Fruit fly (Drosophila melanogaster) whole organism, adult: ENCODE results near the gene CG2004.

ENCODE experiments used
- CG12768 ChIP-seq: fragments of 200-800 bp; sonication (Bioruptor generic); optimal IDR thresholded peaks from 2 replicates; lab custom pipeline; 2017; ENCODE audit warnings: missing biosample characterization, missing genetic modification characterization, mild to moderate bottlenecking, moderate library complexity, missing genetic modification reagents
- CG5204 ChIP-seq: fragments of 200-800 bp; sonication (Bioruptor generic); optimal IDR thresholded peaks from 2 replicates; lab custom pipeline; 2016; ENCODE audit warnings: missing biosample characterization, missing genetic modification characterization
- Clk ChIP-seq: fragments of 200-800 bp; sonication (Bioruptor generic); optimal IDR thresholded peaks from 2 replicates; lab custom pipeline; 2017; ENCODE audit warnings: missing biosample characterization, missing genetic modification characterization
- Crg-1 ChIP-seq: fragments of 200-800 bp; sonication (Bioruptor generic); optimal IDR thresholded peaks from 2 replicates; lab custom pipeline; 2016; ENCODE audit warnings: missing biosample characterization, missing genetic modification characterization
- Mnt ChIP-seq: fragments of 200-800 bp; sonication (Bioruptor generic); optimal IDR thresholded peaks from 2 replicates; lab custom pipeline; 2016; ENCODE audit warnings: missing biosample characterization, mild to moderate bottlenecking, missing genetic modification characterization
- bab1 ChIP-seq: fragments of 200-800 bp; sonication (Bioruptor generic); optimal IDR thresholded peaks from 3 replicates; lab custom pipeline; 2019; ENCODE audit warnings: missing biosample characterization, mild to moderate bottlenecking, missing genetic modification characterization, moderate library complexity
- cic ChIP-seq: fragments of 200-800 bp; sonication (Bioruptor generic); optimal IDR thresholded peaks from 2 replicates; lab custom pipeline; 2017; ENCODE audit warnings: missing biosample characterization, mild to moderate bottlenecking, missing genetic modification characterization, moderate library complexity
- kay ChIP-seq: fragments of 200-800 bp; sonication (Bioruptor generic); peaks from one replicate; lab custom pipeline; 2016; ENCODE audit warnings: missing biosample characterization, missing genetic modification characterization, borderline replicate concordance
- ovo ChIP-seq: fragments of 200-800 bp; sonication (Bioruptor generic); optimal IDR thresholded peaks from 2 replicates; lab custom pipeline; 2016; ENCODE audit warnings: missing biosample characterization, missing genetic modification characterization
- pad ChIP-seq: fragments of 200-800 bp; sonication (Bioruptor generic); optimal IDR thresholded peaks from 3 replicates; lab custom pipeline; 2017; ENCODE audit warnings: missing biosample characterization, missing genetic modification characterization, mild to moderate bottlenecking, moderate library complexity, missing genetic modification reagents

DNA sequence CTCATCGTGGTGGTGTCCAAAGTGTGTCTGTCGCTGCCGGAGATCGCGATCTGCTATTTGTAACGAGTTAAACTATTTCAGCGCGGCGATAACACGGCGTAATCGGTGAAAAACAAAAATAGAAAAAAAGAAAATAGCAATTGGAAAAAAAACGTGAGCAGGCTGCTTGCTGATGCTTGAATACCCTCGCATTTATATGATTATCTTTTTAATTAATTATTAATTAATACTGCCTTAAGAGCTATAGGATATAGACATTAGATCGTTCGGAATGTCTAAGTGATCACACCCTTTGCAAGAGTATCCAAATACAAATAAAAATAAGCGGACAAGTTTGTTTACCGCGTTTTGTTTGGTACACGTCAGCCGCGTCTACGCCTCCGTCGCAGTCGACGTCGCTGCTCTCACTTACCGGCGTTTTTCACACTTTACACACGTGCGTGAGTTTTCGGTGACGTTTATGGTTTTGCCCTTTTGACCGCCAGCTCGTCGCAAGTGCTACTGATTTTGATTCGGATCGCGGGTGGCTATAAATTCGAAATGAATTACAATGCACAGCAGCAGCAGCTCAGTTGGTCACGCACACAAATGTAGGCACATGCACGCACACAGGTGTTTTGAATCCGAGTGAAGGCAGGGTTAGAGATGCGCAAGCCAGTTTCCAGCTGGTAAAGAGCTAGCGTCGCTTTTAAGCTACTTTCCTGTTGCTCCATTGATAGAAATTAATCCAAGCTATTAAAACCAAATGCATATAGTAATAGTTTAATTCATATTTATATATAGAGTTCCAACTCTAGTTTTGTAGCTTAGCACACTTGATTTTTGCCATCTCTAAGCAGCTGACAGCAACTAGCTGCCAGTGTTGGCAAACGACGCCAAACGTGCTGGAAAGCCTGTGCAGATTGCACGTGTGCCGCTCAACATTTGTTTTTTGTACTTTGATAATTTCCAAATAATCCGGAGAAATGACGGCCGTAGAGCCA, at the start of gene CG2004, which contains the start of gene CG1785:
- TF ChIP-seq Crg-1 (GFP tag; lab: Kevin White, UChicago) (peak; percentile 87), CG5204 (GFP tag; lab: Kevin White, UChicago) (peak; percentile 85), pad (peak; percentile 85), kay (GFP tag; lab: Kevin White, UChicago) (no peak), cic (peak; percentile 31), Clk (GFP tag; lab: Kevin White, UChicago) (peak; percentile 75), CG12768 (GFP tag; lab: Kevin White, UChicago) (peak; percentile 84), bab1 (GFP tag; lab: Kevin White, UChicago) (peak; percentile 57), ovo (GFP tag; lab: Kevin White, UChicago) (peak; percentile 95), Mnt (peak; percentile 99)
